Worm (Caenorhabditis elegans) whole organism, L4/young adult: ENCODE results near the gene C27D9.2.

Experiments
- W03F9.2 ChIP-seq: fragments of 150-350 bp; optimal IDR thresholded peaks from 2 replicates; lab custom pipeline; 2014; ENCODE audit warnings: missing biosample characterization, missing genetic modification characterization
- dao-5 ChIP-seq: sonication (generic microtip); optimal IDR thresholded peaks from 2 replicates; lab custom pipeline; 2016; ENCODE audit warnings: missing genotype, missing genetic modification characterization, moderate library complexity, missing compliant biosample characterization

ce11 chrII:4729733-4730132 lies 26.9 kb downstream of the C27D9.2 start, which contains the start of gene F41C3.7:
- TF ChIP-seq W03F9.2: no peak
- TF ChIP-seq dao-5 (tag; lab: Kevin White, UChicago): no peak
